Fruit fly (Drosophila melanogaster) whole organism, pupa: ENCODE data around the gene CG15533.

Source experiments
- CG14655 ChIP-seq: fragments of 200-800 bp; sonication (Bioruptor generic); optimal IDR thresholded peaks from 3 replicates; lab custom pipeline; 2017; ENCODE audit warnings: mild to moderate bottlenecking, missing biosample characterization, missing genetic modification reagents, missing genetic modification characterization
- CG34367 ChIP-seq: fragments of 200-800 bp; sonication (Bioruptor generic); optimal IDR thresholded peaks from 2 replicates; lab custom pipeline; 2018; ENCODE audit warnings: missing biosample characterization, mild to moderate bottlenecking, missing genetic modification characterization
- CG4496 ChIP-seq: fragments of 200-800 bp; sonication (Bioruptor generic); IDR thresholded peaks from 3 replicates; pipeline ENCODE4 v1.3.6; 2022; ENCODE audit warnings: missing biosample characterization, missing genetic modification characterization
- CG8301 ChIP-seq: fragments of 200-800 bp; sonication (Bioruptor generic); optimal IDR thresholded peaks from 2 replicates; lab custom pipeline; 2018; ENCODE audit warnings: missing biosample characterization, mild to moderate bottlenecking, missing genetic modification characterization
- Pif1B ChIP-seq: fragments of 200-800 bp; sonication (Bioruptor generic); optimal IDR thresholded peaks from 3 replicates; lab custom pipeline; 2016; ENCODE audit warnings: missing biosample characterization, missing genetic modification characterization
- Snoo ChIP-seq: fragments of 200-800 bp; sonication (Bioruptor generic); optimal IDR thresholded peaks from 3 replicates; lab custom pipeline; 2017; ENCODE audit warnings: missing biosample characterization, mild to moderate bottlenecking, missing genetic modification characterization, inconsistent platforms
- gl ChIP-seq: fragments of 200-800 bp; sonication (Bioruptor generic); optimal IDR thresholded peaks from 2 replicates; lab custom pipeline; 2018; ENCODE audit warnings: missing biosample characterization, mild to moderate bottlenecking, missing genetic modification characterization

DNA sequence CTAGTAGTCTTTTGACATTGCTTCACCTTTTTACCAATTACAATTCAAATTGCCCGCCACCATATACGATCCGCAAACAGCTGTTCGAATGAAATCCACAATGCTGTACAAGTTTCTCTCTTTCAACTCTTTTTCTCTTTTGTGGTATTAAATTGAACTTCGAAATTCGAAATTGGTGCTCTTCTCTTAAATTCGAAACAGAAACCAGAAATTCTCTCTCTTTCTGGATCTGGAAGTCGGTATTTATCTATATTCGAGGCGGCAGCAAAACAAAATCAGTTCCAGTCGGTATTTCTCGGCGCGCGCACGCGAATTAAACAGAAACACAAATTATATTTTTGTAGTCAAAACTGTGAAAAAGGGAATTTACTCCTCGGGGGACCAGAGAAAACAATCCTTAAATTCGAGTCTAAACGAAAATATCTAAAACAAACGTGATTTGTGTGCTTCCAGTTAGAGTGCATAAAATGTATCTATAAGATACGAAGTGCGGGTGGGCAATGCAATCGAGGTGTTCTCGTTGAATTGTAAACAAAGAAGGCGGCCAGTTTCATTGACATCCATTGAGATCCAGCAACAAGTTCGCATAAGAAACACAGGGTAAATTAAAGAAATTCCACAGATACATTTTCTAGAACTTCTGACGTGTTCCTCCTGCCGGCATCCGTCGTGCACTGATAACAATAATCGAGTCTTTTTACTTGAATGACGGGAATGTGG, 37.3 kb downstream of the CG15533 start, which contains the start of gene PH4alphaEFB:
- TF ChIP-seq CG34367 (tag; lab: Kevin White, UChicago) (no peak), CG8301 (tag; lab: Kevin White, UChicago) (no peak), CG4496 (GFP tag; lab: Robert Waterston, UW) (no peak), Pif1B (no peak), gl (tag; lab: Kevin White, UChicago) (peak; percentile 1), Snoo (tag; lab: Kevin White, UChicago) (no peak), CG14655 (GFP tag; lab: Kevin White, UChicago) (no peak)
